Fruit fly (Drosophila melanogaster) whole organism, adult: ENCODE measurements around the gene CG14646.

Experiments
- CG14711 ChIP-seq: fragments of 200-800 bp; sonication (Bioruptor generic); optimal IDR thresholded peaks from 2 replicates; lab custom pipeline; 2018; ENCODE audit warnings: missing biosample characterization, mild to moderate bottlenecking, missing genetic modification characterization, moderate library complexity
- Hr96 ChIP-seq: fragments of 200-800 bp; sonication (Bioruptor generic); optimal IDR thresholded peaks from 2 replicates; lab custom pipeline; 2016; ENCODE audit warnings: missing biosample characterization, missing genetic modification characterization
- bab1 ChIP-seq: fragments of 200-800 bp; sonication (Bioruptor generic); optimal IDR thresholded peaks from 3 replicates; lab custom pipeline; 2019; ENCODE audit warnings: missing biosample characterization, mild to moderate bottlenecking, missing genetic modification characterization, moderate library complexity
- cnc ChIP-seq, 2 experiments: fragments of >200 bp; optimal IDR thresholded peaks; 2 replicates each; lab custom pipeline; 2017
- kay ChIP-seq: fragments of 200-800 bp; sonication (Bioruptor generic); peaks from one replicate; lab custom pipeline; 2016; ENCODE audit warnings: missing biosample characterization, missing genetic modification characterization, borderline replicate concordance
- pad ChIP-seq: fragments of 200-800 bp; sonication (Bioruptor generic); optimal IDR thresholded peaks from 3 replicates; lab custom pipeline; 2017; ENCODE audit warnings: missing biosample characterization, missing genetic modification characterization, mild to moderate bottlenecking, moderate library complexity, missing genetic modification reagents
- tj ChIP-seq: fragments of 200-800 bp; sonication (Bioruptor generic); optimal IDR thresholded peaks from 3 replicates; lab custom pipeline; 2017; ENCODE audit warnings: missing biosample characterization, mild to moderate bottlenecking, missing genetic modification characterization, moderate library complexity
- toe ChIP-seq: fragments of 200-800 bp; sonication (Bioruptor generic); optimal IDR thresholded peaks from 2 replicates; lab custom pipeline; 2016; ENCODE audit warnings: missing biosample characterization, missing genetic modification characterization

DNA sequence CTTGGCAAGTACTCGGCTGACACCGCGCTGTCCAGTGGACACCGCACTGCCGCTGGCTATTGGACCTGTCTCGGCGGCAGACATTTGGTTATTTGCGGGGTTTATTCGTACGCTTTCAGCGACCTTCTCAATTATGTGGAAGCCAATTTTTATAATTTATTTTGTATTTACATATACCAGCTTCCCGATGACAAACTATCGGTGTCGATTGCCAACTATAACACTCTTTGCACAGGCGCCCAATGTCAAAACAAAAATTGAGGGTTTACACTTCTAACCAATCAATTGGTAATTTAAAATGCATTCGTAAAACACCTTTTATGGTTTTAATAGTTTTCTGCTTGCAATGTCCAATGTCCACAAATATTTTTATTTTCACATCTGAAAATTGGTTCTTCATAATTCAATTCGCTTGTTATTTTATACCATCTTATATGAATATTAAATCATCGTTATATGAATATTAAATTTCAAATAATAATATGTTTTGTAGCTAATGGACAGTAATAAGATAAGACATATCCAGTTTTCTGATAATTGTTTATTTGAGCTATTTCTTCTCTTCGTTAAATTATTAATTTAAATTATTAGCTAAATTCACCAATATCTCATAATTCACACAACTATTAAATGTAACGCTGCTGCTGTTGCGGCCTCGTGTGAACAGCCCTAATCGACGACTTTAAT lies 9.8 kb downstream of the CG14646 start:
- no peak for TF ChIP-seq bab1
- no peak for TF ChIP-seq cnc (optimal IDR thresholded peaks at IDR 0.05; lab: Kevin White, UChicago)
- no peak for TF ChIP-seq Hr96 (GFP tag; lab: Kevin White, UChicago)
- no peak for TF ChIP-seq kay (GFP tag; lab: Kevin White, UChicago)
- peak; percentile 46 for TF ChIP-seq toe
- TF ChIP-seq pad, result no peak
- TF ChIP-seq CG14711 (tag; lab: Kevin White, UChicago), result no peak
- no peak for TF ChIP-seq tj (GFP tag; lab: Kevin White, UChicago)
